Fruit fly (Drosophila melanogaster): Measurements from ENCODE around the gene CG4497.

dm6 chr2L:7207660-7208059 is 13.3 kb upstream of the CG4497 start:
- TF ChIP-seq EcR (GFP tag; optimal IDR thresholded peaks at IDR 0.05) = no peak
- no peak for TF ChIP-seq Dll (optimal IDR thresholded peaks at IDR 0.05)
- no peak for TF ChIP-seq psq (optimal IDR thresholded peaks at IDR 0.05)
- TF ChIP-seq CG8478 (optimal IDR thresholded peaks at IDR 0.05) = no peak

All from whole organism.